Worm (Caenorhabditis elegans) whole organism, L4/young adult: ENCODE measurements around the gene vps-37.

ENCODE experiments used
- W03F9.2 ChIP-seq: fragments of 150-350 bp; optimal IDR thresholded peaks from 2 replicates; lab custom pipeline; 2014; ENCODE audit warnings: missing biosample characterization, missing genetic modification characterization
- dao-5 ChIP-seq: sonication (generic microtip); optimal IDR thresholded peaks from 2 replicates; lab custom pipeline; 2016; ENCODE audit warnings: missing genotype, missing genetic modification characterization, moderate library complexity, missing compliant biosample characterization
- him-1 ChIP-seq: sonication (generic microtip); optimal IDR thresholded peaks from 2 replicates; lab custom pipeline; 2016; ENCODE audit warnings: missing genotype, missing genetic modification reagents, missing genetic modification characterization, missing compliant biosample characterization

DNA sequence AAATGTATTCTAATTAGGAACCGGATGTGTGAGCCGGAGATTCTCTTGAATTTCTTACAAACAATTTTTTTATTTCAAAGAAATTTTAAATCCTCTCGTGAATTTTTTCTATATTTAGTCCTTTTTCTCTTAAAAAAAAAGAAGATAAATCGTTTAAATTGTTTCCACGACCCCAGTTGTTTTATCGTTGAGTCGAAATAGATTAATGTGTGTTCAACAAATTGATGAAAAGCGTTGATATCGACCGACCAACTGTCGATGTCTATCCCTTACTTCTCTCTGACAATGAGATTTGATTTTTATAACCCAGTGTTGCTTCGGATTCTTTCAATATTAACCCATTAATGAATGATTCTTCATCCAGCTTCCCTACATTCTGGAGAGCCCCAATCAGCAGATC, 13.8 kb downstream of the vps-37 start, which contains the start of gene CD4.1:
- TF ChIP-seq him-1 (no peak), W03F9.2 (no peak), dao-5 (tag; lab: Kevin White, UChicago) (no peak)
